Fruit fly (Drosophila melanogaster) whole organism, embryonic: Measurements from ENCODE around the gene Scr.
A peak's percentile ranks its signal among the peaks of the same experiment; 100 is the strongest.

Source experiments
- CG10267 ChIP-seq: fragments of 200-800 bp; sonication (Bioruptor generic); optimal IDR thresholded peaks from 2 replicates; lab custom pipeline; 2018; ENCODE audit warnings: missing biosample characterization, mild to moderate bottlenecking, missing genetic modification characterization, moderate library complexity
- CG10654 ChIP-seq: fragments of 200-800 bp; sonication (Bioruptor generic); optimal IDR thresholded peaks from 2 replicates; lab custom pipeline; 2016; ENCODE audit warnings: missing biosample characterization, missing genetic modification characterization
- CG11695 ChIP-seq: fragments of 200-800 bp; sonication (Bioruptor generic); IDR thresholded peaks from 3 replicates; pipeline ENCODE4 v1.3.6; 2022; ENCODE audit warnings: missing biosample characterization, missing genetic modification characterization
- CG11696 ChIP-seq: fragments of 200-800 bp; sonication (Bioruptor generic); IDR thresholded peaks from 2 replicates; pipeline ENCODE4 v1.3.6; 2022; ENCODE audit warnings: missing biosample characterization, missing genetic modification characterization
- CG13424 ChIP-seq: fragments of 200-800 bp; sonication (Bioruptor generic); optimal IDR thresholded peaks from 2 replicates; lab custom pipeline; 2019; ENCODE audit warnings: missing biosample characterization, mild to moderate bottlenecking, missing genetic modification characterization, moderate library complexity
- CG1602 ChIP-seq: fragments of 200-800 bp; sonication (Bioruptor generic); optimal IDR thresholded peaks from 3 replicates; lab custom pipeline; 2016; ENCODE audit warnings: missing biosample characterization, missing genetic modification characterization
- CG17328 ChIP-seq: fragments of 200-800 bp; sonication (Bioruptor generic); IDR thresholded peaks from 2 replicates; pipeline ENCODE4 v1.3.6; 2022; ENCODE audit warnings: missing biosample characterization, missing genetic modification characterization
- CG17612 ChIP-seq: fragments of 200-800 bp; sonication (Bioruptor generic); IDR thresholded peaks from 2 replicates; pipeline ENCODE4 v1.3.6; 2022; ENCODE audit warnings: missing biosample characterization, missing genetic modification characterization
- CG17912 ChIP-seq: fragments of 200-800 bp; sonication (Bioruptor generic); optimal IDR thresholded peaks from 2 replicates; lab custom pipeline; 2018; ENCODE audit warnings: missing biosample characterization, mild to moderate bottlenecking, missing genetic modification characterization
- CG18599 ChIP-seq: fragments of 200-800 bp; sonication (Bioruptor generic); optimal IDR thresholded peaks from 3 replicates; lab custom pipeline; 2017; ENCODE audit warnings: missing biosample characterization, missing genetic modification characterization, mild to moderate bottlenecking, moderate library complexity, missing genetic modification reagents
- CG18619 ChIP-seq: fragments of 200-800 bp; sonication (Bioruptor generic); optimal IDR thresholded peaks from 3 replicates; lab custom pipeline; 2017; ENCODE audit warnings: missing biosample characterization, mild to moderate bottlenecking, missing genetic modification characterization
- CG2120 ChIP-seq: fragments of 200-800 bp; sonication (Bioruptor generic); optimal IDR thresholded peaks from 3 replicates; lab custom pipeline; 2016; ENCODE audit warnings: missing biosample characterization, missing genetic modification characterization
- CG2712 ChIP-seq: fragments of 200-800 bp; optimal IDR thresholded peaks from 3 replicates; lab custom pipeline; 2019; ENCODE audit warnings: missing biosample characterization, mild to moderate bottlenecking, missing genetic modification characterization, moderate library complexity
- CG2875 ChIP-seq: fragments of 200-800 bp; sonication (Bioruptor generic); optimal IDR thresholded peaks from 2 replicates; lab custom pipeline; 2017; ENCODE audit warnings: missing biosample characterization, mild to moderate bottlenecking, missing genetic modification characterization, missing genetic modification reagents
- CG30403 ChIP-seq: fragments of 200-800 bp; sonication (Bioruptor generic); optimal IDR thresholded peaks from 3 replicates; lab custom pipeline; 2016; ENCODE audit warnings: missing biosample characterization, missing genetic modification characterization
- CG32772 ChIP-seq: fragments of 200-800 bp; sonication (Bioruptor generic); IDR thresholded peaks from 2 replicates; pipeline ENCODE4 v1.3.6; 2022; ENCODE audit warnings: missing biosample characterization, missing genetic modification characterization
- CG4360 ChIP-seq: fragments of 200-800 bp; sonication (Bioruptor generic); IDR thresholded peaks from 2 replicates; pipeline ENCODE4 v1.3.6; 2022; ENCODE audit warnings: missing biosample characterization, missing genetic modification characterization
- CG4854 ChIP-seq: fragments of 200-800 bp; sonication (Bioruptor generic); optimal IDR thresholded peaks from 2 replicates; lab custom pipeline; 2016; ENCODE audit warnings: missing biosample characterization, missing genetic modification characterization, inconsistent platforms
- CG9727 ChIP-seq: fragments of 200-800 bp; sonication (Bioruptor generic); optimal IDR thresholded peaks from 3 replicates; lab custom pipeline; 2017; ENCODE audit warnings: missing biosample characterization, mild to moderate bottlenecking, missing genetic modification characterization
- Deaf1 ChIP-seq: fragments of 200-800 bp; optimal IDR thresholded peaks from 3 replicates; lab custom pipeline; 2019; ENCODE audit warnings: missing biosample characterization, mild to moderate bottlenecking, missing genetic modification characterization, moderate library complexity
- Dip2 ChIP-seq: fragments of 200-800 bp; sonication (Bioruptor generic); IDR thresholded peaks from 2 replicates; pipeline ENCODE4 v1.3.6; 2022; ENCODE audit warnings: missing biosample characterization, missing genetic modification characterization
- HmgD ChIP-seq: fragments of 200-800 bp; sonication (Bioruptor generic); optimal IDR thresholded peaks from 3 replicates; lab custom pipeline; 2016; ENCODE audit warnings: missing biosample characterization, missing genetic modification characterization
- Meics ChIP-seq: fragments of 200-800 bp; sonication (Bioruptor generic); optimal IDR thresholded peaks from 2 replicates; lab custom pipeline; 2017; ENCODE audit warnings: missing biosample characterization, mild to moderate bottlenecking, missing genetic modification characterization
- Nf-YB ChIP-seq: fragments of 200-800 bp; sonication (Bioruptor generic); optimal IDR thresholded peaks from 3 replicates; lab custom pipeline; 2019; ENCODE audit warnings: missing biosample characterization, mild to moderate bottlenecking, missing genetic modification characterization, moderate library complexity
- Nf-YC ChIP-seq: fragments of 200-800 bp; optimal IDR thresholded peaks from 3 replicates; lab custom pipeline; 2019; ENCODE audit warnings: missing biosample characterization, mild to moderate bottlenecking, missing genetic modification characterization, moderate library complexity
- Rx ChIP-seq: fragments of 200-800 bp; sonication (Bioruptor generic); IDR thresholded peaks from 2 replicates; pipeline ENCODE4 v1.3.6; 2022; ENCODE audit warnings: missing biosample characterization, missing genetic modification characterization
- Sox100B ChIP-seq: fragments of 200-800 bp; sonication (Bioruptor generic); optimal IDR thresholded peaks from 3 replicates; lab custom pipeline; 2018; ENCODE audit warnings: missing biosample characterization, mild to moderate bottlenecking, missing genetic modification characterization
- Trl ChIP-seq, 3 experiments: fragments of >200 bp in 2 of 3; fragments of 200-800 bp in 1 of 3; sonication (Bioruptor generic) in 1 of 3; optimal IDR thresholded peaks; 2 replicates in 1 of 3; 3 replicates in 2 of 3; lab custom pipeline; 2016 to 2017; ENCODE audit warnings: missing biosample characterization in 1 of 3, missing genetic modification characterization in 1 of 3
- Xbp1 ChIP-seq: fragments of 200-800 bp; sonication (Bioruptor generic); optimal IDR thresholded peaks from 3 replicates; lab custom pipeline; 2016; ENCODE audit warnings: missing biosample characterization, mild to moderate bottlenecking, missing genetic modification characterization
- ase ChIP-seq: fragments of 200-800 bp; sonication (Bioruptor generic); IDR thresholded peaks from 3 replicates; pipeline ENCODE4 v1.3.6; 2022; ENCODE audit warnings: missing biosample characterization, missing genetic modification characterization
- cg ChIP-seq: fragments of 200-800 bp; sonication (Bioruptor generic); optimal IDR thresholded peaks from 3 replicates; lab custom pipeline; 2019; ENCODE audit warnings: missing biosample characterization, mild to moderate bottlenecking, missing genetic modification characterization, moderate library complexity
- crol ChIP-seq: fragments of 200-800 bp; sonication (Bioruptor generic); IDR thresholded peaks from 2 replicates; pipeline ENCODE4 v1.3.6; 2022; ENCODE audit warnings: missing biosample characterization, missing genetic modification characterization
- cwo ChIP-seq: fragments of 200-800 bp; sonication (Bioruptor generic); optimal IDR thresholded peaks from 3 replicates; lab custom pipeline; 2017; ENCODE audit warnings: missing biosample characterization, missing genetic modification characterization, mild to moderate bottlenecking, moderate library complexity, missing genetic modification reagents
- ewg ChIP-seq: fragments of 200-800 bp; sonication (Bioruptor generic); optimal IDR thresholded peaks from 3 replicates; lab custom pipeline; 2017; ENCODE audit warnings: mild to moderate bottlenecking, missing biosample characterization, missing genetic modification reagents, missing genetic modification characterization
- gcm ChIP-seq: fragments of 200-800 bp; sonication (Bioruptor generic); optimal IDR thresholded peaks from 2 replicates; lab custom pipeline; 2019; ENCODE audit warnings: missing biosample characterization, mild to moderate bottlenecking, missing genetic modification characterization, moderate library complexity
- ind ChIP-seq: fragments of 200-800 bp; sonication (Bioruptor generic); optimal IDR thresholded peaks from 3 replicates; lab custom pipeline; 2016; ENCODE audit warnings: missing biosample characterization, missing genetic modification characterization
- lmd ChIP-seq: fragments of 200-800 bp; sonication (Bioruptor generic); IDR thresholded peaks from 2 replicates; pipeline ENCODE4 v1.3.6; 2022; ENCODE audit warnings: missing biosample characterization, missing genetic modification characterization
- lov ChIP-seq, 2 experiments: fragments of 200-800 bp in 1 of 2; fragments of >200 bp in 1 of 2; sonication (Bioruptor generic) in 1 of 2; IDR thresholded peaks in 1 of 2; optimal IDR thresholded peaks in 1 of 2; 2 replicates in 1 of 2; 3 replicates in 1 of 2; pipeline versions ENCODE4 v1.3.6 to Lab custom; 2017 to 2022; ENCODE audit warnings: missing biosample characterization in 1 of 2, missing genetic modification characterization in 1 of 2
- mld ChIP-seq: fragments of 200-800 bp; sonication (Bioruptor generic); IDR thresholded peaks from 3 replicates; pipeline ENCODE4 v1.3.6; 2022; ENCODE audit warnings: missing biosample characterization, missing genetic modification characterization; ENCODE audit not compliant: partially characterized antibody
- onecut ChIP-seq: fragments of 200-800 bp; sonication (Bioruptor generic); IDR thresholded peaks from 2 replicates; pipeline ENCODE4 v1.3.6; 2022; ENCODE audit warnings: missing biosample characterization, missing genetic modification characterization
- run ChIP-seq: fragments of 200-800 bp; sonication (Bioruptor generic); optimal IDR thresholded peaks from 3 replicates; lab custom pipeline; 2018; ENCODE audit warnings: missing biosample characterization, mild to moderate bottlenecking, missing genetic modification characterization
- seq ChIP-seq: fragments of 200-800 bp; sonication (Bioruptor generic); IDR thresholded peaks from 2 replicates; pipeline ENCODE4 v1.3.6; 2022; ENCODE audit warnings: missing biosample characterization, missing genetic modification characterization
- sisA ChIP-seq: fragments of 200-800 bp; sonication (Bioruptor generic); IDR thresholded peaks from 2 replicates; pipeline ENCODE4 v1.3.6; 2022; ENCODE audit warnings: missing biosample characterization, missing genetic modification characterization
- slou ChIP-seq: fragments of 200-800 bp; sonication (Bioruptor generic); optimal IDR thresholded peaks from 3 replicates; lab custom pipeline; 2016; ENCODE audit warnings: missing biosample characterization, missing genetic modification characterization
- zen ChIP-seq: fragments of 200-800 bp; sonication (Bioruptor generic); optimal IDR thresholded peaks from 3 replicates; lab custom pipeline; 2018; ENCODE audit warnings: missing biosample characterization, mild to moderate bottlenecking, missing genetic modification characterization, moderate library complexity
- zf30C ChIP-seq: fragments of 200-800 bp; sonication (Bioruptor generic); optimal IDR thresholded peaks from 3 replicates; lab custom pipeline; 2018; ENCODE audit warnings: missing biosample characterization, mild to moderate bottlenecking, missing genetic modification characterization
- zfh1 ChIP-seq: fragments of 200-800 bp; sonication (Bioruptor generic); IDR thresholded peaks from 3 replicates; pipeline ENCODE4 v1.3.6; 2022; ENCODE audit warnings: missing biosample characterization, missing genetic modification characterization

The Scr gene

dm6 chr3R:6791189-6791886 lies 58.4 kb downstream of the Scr start, which contains the start of gene Dfd (continued):
- TF ChIP-seq zfh1 (GFP tag; lab: Robert Waterston, UW) (peak; percentile 29; the same call in 1 of the 3 replicates), CG30403 (peak; percentile 53), ase (GFP tag; lab: Robert Waterston, UW) (peak; percentile 28; the same call in 1 of the 3 replicates), CG18599 (GFP tag; lab: Kevin White, UChicago) (peak; percentile 42), CG2120 (GFP tag; lab: Kevin White, UChicago) (peak; percentile 35), Rx (GFP tag; lab: Robert Waterston, UW) (no peak), CG17912 (GFP tag; lab: Kevin White, UChicago) (peak; percentile 48), CG10267 (tag; lab: Kevin White, UChicago) (peak; percentile 54), CG13424 (peak; percentile 60), seq (GFP tag; lab: Robert Waterston, UW) (peak; percentile 97), CG9727 (GFP tag; lab: Kevin White, UChicago) (peak; percentile 69), CG11695 (GFP tag; lab: Robert Waterston, UW) (0 out of 3 replicates have a peak, but pooled peaks have one; percentile 35), CG18619 (GFP tag; lab: Kevin White, UChicago) (peak; percentile 49), Trl (optimal IDR thresholded peaks at IDR 0.05; lab: Kevin White, UChicago) (peak; percentile 76), Trl (GFP tag; optimal IDR thresholded peaks at IDR 0.05; lab: Kevin White, UChicago) (no peak), sisA (GFP tag; lab: Robert Waterston, UW) (peak; percentile 31; the same call in 1 of the 2 replicates), CG4854 (no peak), cg (GFP tag; lab: Kevin White, UChicago) (peak; percentile 88), CG17612 (no peak), Nf-YB (GFP tag; lab: Kevin White, UChicago) (peak; percentile 97), onecut (GFP tag; lab: Robert Waterston, UW) (0 out of 2 replicates have a peak, but pooled peaks have one; percentile 14), Dip2 (no peak), CG2875 (GFP tag; lab: Kevin White, UChicago) (peak; percentile 13), run (peak; percentile 99), CG11696 (GFP tag; lab: Robert Waterston, UW) (0 out of 2 replicates have a peak, but pooled peaks have one; percentile 59), CG17328 (GFP tag; lab: Robert Waterston, UW) (peak; percentile 65; the same call in 1 of the 2 replicates), cwo (GFP tag; lab: Kevin White, UChicago) (no peak), CG32772 (GFP tag; lab: Robert Waterston, UW) (0 out of 2 replicates have a peak, but pooled peaks have one; percentile 28), lmd (GFP tag; lab: Robert Waterston, UW) (peak; percentile 45; the same call in 1 of the 2 replicates), Sox100B (GFP tag; lab: Kevin White, UChicago) (peak; percentile 64), CG1602 (GFP tag; lab: Kevin White, UChicago) (peak; percentile 50), mld (GFP tag; lab: Robert Waterston, UW) (no peak; the same call in 2 of the 3 replicates), gcm (GFP tag; lab: Kevin White, UChicago) (peak; percentile 52), CG4360 (GFP tag; lab: Robert Waterston, UW) (0 out of 2 replicates have a peak, but pooled peaks have one; percentile 21), CG2712 (tag; lab: Kevin White, UChicago) (peak; percentile 52), Nf-YC (tag; lab: Kevin White, UChicago) (peak; percentile 99), ewg (GFP tag; lab: Kevin White, UChicago) (peak; percentile 94), crol (GFP tag; lab: Robert Waterston, UW) (peak; percentile 90), zen (tag; lab: Kevin White, UChicago) (peak; percentile 57), Xbp1 (GFP tag; lab: Kevin White, UChicago) (peak; percentile 33), ind (GFP tag; lab: Kevin White, UChicago) (peak; percentile 23), Deaf1 (tag; lab: Kevin White, UChicago) (peak; percentile 84), HmgD (GFP tag; lab: Kevin White, UChicago) (peak; percentile 32), Meics (peak; percentile 62), slou (no peak), lov (optimal IDR thresholded peaks at IDR 0.05; lab: Kevin White, UChicago) (no peak), lov (GFP tag; IDR thresholded peaks at IDR 0.05; lab: Robert Waterston, UW) (peak; percentile 61; the same call in 1 of the 3 replicates), CG10654 (GFP tag; lab: Kevin White, UChicago) (peak; percentile 1), zf30C (peak; percentile 34)
